Fruit fly (Drosophila melanogaster): ENCODE measurements around the gene CG42324.

dm6 chr3L:3485088-3485710 is 13.0 kb downstream of the CG42324 start:
- TF ChIP-seq CG8119 (GFP tag; IDR thresholded peaks at IDR 0.05) (no peak), Blimp-1 (GFP tag; optimal IDR thresholded peaks at IDR 0.05) (no peak), Eip75B (GFP tag; optimal IDR thresholded peaks at IDR 0.05) (no peak), topi (GFP tag; optimal IDR thresholded peaks at IDR 0.05) (no peak), esn (GFP tag; optimal IDR thresholded peaks at IDR 0.05) (peak; percentile 14), Ets21C (GFP tag; optimal IDR thresholded peaks at IDR 0.05) (no peak), ss (GFP tag; optimal IDR thresholded peaks at IDR 0.05) (peak in 1 of 2 experiments; percentile 4), CG6854 (GFP tag; optimal IDR thresholded peaks at IDR 0.05) (no peak), achi (GFP tag; optimal IDR thresholded peaks at IDR 0.05) (no peak)
